Worm (Caenorhabditis elegans) whole organism, L4 larva: ENCODE results near the gene srv-19.

Experiments used
- R02D3.7 ChIP-seq: fragments of 150-350 bp; sonication (generic microtip); optimal IDR thresholded peaks from 3 replicates; lab custom pipeline; 2014; ENCODE audit warnings: missing biosample characterization, missing genetic modification characterization
- hmg-1.1 ChIP-seq: fragments of 200-800 bp; sonication (Bioruptor generic); IDR thresholded peaks from 2 replicates; pipeline ENCODE4 v1.3.6; 2022; ENCODE audit warnings: missing genetic modification reagents, missing genetic modification characterization, missing compliant biosample characterization
- jun-1 ChIP-seq: fragments of 150-350 bp; optimal IDR thresholded peaks from 2 replicates; lab custom pipeline; 2014; ENCODE audit warnings: missing biosample characterization, missing genetic modification reagents, missing genetic modification characterization
- lin-39 ChIP-seq: fragments of 150-350 bp; optimal IDR thresholded peaks from 2 replicates; lab custom pipeline; 2014; ENCODE audit warnings: missing biosample characterization, missing genetic modification reagents, missing genetic modification characterization
- pqm-1 ChIP-seq: sonication (generic microtip); optimal IDR thresholded peaks from 2 replicates; lab custom pipeline; 2017; ENCODE audit warnings: missing biosample characterization, missing genetic modification characterization

- TF ChIP-seq jun-1 (tag; lab: Kevin White, UChicago) (no peak), R02D3.7 (no peak), hmg-1.1 (GFP tag; lab: Robert Waterston, UW) (no peak), pqm-1 (tag; lab: Kevin White, UChicago) (no peak), lin-39 (tag; lab: Kevin White, UChicago) (no peak)
These were observed 39.5 kb downstream of the srv-19 start for ce11 chrIV:5834182-5834581.
